Fruit fly (Drosophila melanogaster) Kc167 (cell line): ENCODE data around the gene CG5968.

Experiments
- Sin3A ChIP-seq: fragments of >200 bp; optimal IDR thresholded peaks from 2 replicates; lab custom pipeline; 2018; ENCODE audit warnings: missing external identifiers
- h ChIP-seq: fragments of >200 bp; optimal IDR thresholded peaks from 3 replicates; lab custom pipeline; 2018; ENCODE audit warnings: missing external identifiers
- insv ChIP-seq: fragments of >200 bp; optimal IDR thresholded peaks from 3 replicates; lab custom pipeline; 2018; ENCODE audit warnings: missing external identifiers
- psq ChIP-seq: fragments of >200 bp; optimal IDR thresholded peaks from 2 replicates; lab custom pipeline; 2017; ENCODE audit warnings: missing external identifiers
- ttk ChIP-seq: sonication (Bioruptor generic); optimal IDR thresholded peaks from 2 replicates; lab custom pipeline; 2017; ENCODE audit warnings: missing external identifiers

dm6 chr2L:16526578-16526977 lies 23.2 kb downstream of the CG5968 start:
- TF ChIP-seq h (lab: Kevin White, UChicago) (no peak), insv (lab: Kevin White, UChicago) (no peak), psq (no peak), Sin3A (lab: Kevin White, UChicago) (no peak), ttk (lab: Kevin White, UChicago) (no peak)
